Worm (Caenorhabditis elegans): ENCODE results near the gene R07E3.1.

R07E3.1 gene

ce11 chrX:10340986-10341385 lies at the start of gene R07E3.1:
Gene R07E3.1 (minus strand): TSS chrX:10341161.
- TF ChIP-seq dao-5 (tag; optimal IDR thresholded peaks at IDR 0.05) = no peak
- no peak for TF ChIP-seq him-1 (tag; optimal IDR thresholded peaks at IDR 0.05)
- TF ChIP-seq W03F9.2 (tag; optimal IDR thresholded peaks at IDR 0.05) = no peak

- no peak for TF ChIP-seq him-1 (tag; optimal IDR thresholded peaks at IDR 0.05)
- TF ChIP-seq dao-5 (tag; optimal IDR thresholded peaks at IDR 0.05) = no peak
- TF ChIP-seq W03F9.2 (tag; optimal IDR thresholded peaks at IDR 0.05) = no peak
These were observed 45.4 kb upstream of the R07E3.1 start, which contains the start of gene dyf-6 for ce11 chrX:10386408-10386807. Gene dyf-6 (minus strand): TSS chrX:10386508.

DNA sequence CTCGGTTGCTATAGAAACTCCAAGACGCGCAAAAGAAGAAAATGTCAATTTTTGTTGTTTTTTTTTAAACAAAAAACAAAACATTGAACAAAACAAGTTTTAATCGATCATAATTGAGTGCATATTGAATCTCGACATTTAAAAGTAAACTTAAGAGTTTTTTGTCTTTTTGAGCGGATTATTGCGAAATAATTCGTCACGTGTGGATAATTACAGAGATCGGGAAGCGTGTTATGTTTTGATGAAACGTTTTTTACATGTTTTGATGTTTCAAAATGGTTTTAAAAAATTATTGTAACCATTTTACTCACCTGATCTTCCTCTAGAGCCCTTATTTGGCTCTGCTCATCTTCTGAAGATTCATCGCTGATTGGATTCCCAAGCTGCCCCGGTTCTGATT lies 45.0 kb upstream of the R07E3.1 start:
- TF ChIP-seq dao-5 (tag; optimal IDR thresholded peaks at IDR 0.05) = no peak
- no peak for TF ChIP-seq W03F9.2 (tag; optimal IDR thresholded peaks at IDR 0.05)

DNA sequence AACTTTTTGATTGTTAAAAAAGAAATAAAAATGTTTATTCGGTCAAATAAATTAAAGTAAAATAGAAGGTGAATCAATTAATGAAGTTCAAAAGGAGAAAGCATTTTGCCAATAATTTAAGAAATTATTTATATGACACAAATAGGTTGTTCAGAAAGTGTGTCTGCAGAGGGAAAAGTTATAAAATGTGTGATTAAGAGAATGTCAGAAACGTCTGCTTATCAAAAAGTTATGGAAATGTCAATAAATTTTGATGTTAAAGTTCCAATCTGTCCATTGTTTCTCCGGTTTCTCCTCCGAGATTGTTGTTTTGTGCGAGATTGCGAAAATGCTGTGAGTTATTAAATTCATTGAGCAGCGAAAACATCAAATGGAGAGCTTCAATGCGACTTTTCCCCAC lies 38.7 kb upstream of the R07E3.1 start, which contains the start of gene rme-4:
Gene rme-4 (minus strand): TSS at position 168 of the 400 bp plus-strand sequence.
- TF ChIP-seq dao-5 (tag; optimal IDR thresholded peaks at IDR 0.05) = no peak
- no peak for TF ChIP-seq W03F9.2 (tag; optimal IDR thresholded peaks at IDR 0.05)
- TF ChIP-seq him-1 (tag; optimal IDR thresholded peaks at IDR 0.05) = no peak

DNA sequence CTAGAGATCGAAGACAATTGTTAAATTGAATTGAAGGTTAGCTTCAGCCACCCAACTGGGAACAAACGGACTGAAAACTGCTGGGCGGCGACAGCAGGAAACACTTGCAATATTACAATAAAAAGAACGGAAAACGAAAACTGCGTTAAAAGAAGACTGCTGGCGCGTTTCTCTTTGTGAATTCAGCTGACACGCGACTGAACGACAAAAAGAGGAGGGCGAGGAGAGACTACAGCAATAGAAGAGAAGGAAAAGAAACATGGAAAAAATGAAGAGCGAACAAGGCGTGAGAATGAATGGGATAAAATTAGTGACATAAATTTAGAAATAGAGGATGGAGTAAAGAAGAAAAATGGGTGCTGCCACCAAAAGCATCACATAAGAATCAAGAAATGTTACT lies 36.7 kb upstream of the R07E3.1 start:
- TF ChIP-seq him-1 (tag; optimal IDR thresholded peaks at IDR 0.05) (peak; percentile 28), dao-5 (tag; optimal IDR thresholded peaks at IDR 0.05) (no peak), W03F9.2 (tag; optimal IDR thresholded peaks at IDR 0.05) (peak; percentile 81)

DNA sequence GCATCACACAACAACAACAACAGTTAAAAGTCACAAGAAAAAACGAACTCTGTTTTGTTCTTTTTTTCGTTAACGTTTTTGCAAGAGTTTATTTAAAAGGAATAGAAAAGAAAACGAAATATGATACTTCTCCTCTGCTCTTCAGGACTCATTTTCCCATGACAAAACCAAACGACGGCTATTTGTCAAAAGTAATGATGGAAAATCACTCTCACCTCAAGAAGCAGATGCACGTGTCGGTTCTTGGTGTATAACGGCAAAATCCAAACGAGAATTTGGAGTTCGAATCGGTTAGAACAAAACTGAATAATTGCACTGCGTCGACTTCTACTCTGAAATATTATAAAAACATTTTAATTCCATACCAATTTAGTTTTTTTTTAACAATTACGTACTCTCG lies 36.0 kb upstream of the R07E3.1 start:
- TF ChIP-seq dao-5 (tag; optimal IDR thresholded peaks at IDR 0.05) = no peak
- no peak for TF ChIP-seq W03F9.2 (tag; optimal IDR thresholded peaks at IDR 0.05)
- no peak for TF ChIP-seq him-1 (tag; optimal IDR thresholded peaks at IDR 0.05)

DNA sequence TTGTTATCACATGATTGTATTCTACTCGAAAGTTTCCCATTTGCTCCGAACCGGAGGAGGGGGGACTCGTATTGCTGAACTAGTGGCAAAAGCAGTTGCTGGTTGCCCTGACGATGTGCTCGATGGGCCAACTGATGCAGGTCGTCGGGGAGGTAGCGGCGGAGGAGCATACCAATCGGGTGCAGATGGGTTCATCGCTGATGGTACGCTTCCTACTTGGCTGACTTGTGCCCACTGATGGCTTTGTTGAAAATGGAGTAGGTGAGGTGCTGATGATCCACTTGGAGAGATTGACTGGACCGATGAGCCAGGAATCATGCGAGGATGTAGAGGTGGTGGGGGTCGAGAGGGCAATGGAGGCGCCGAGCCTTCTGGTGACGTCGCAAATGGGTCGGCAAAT lies 32.6 kb upstream of the R07E3.1 start:
- TF ChIP-seq him-1 (tag; optimal IDR thresholded peaks at IDR 0.05) (no peak), W03F9.2 (tag; optimal IDR thresholded peaks at IDR 0.05) (no peak), dao-5 (tag; optimal IDR thresholded peaks at IDR 0.05) (no peak)

DNA sequence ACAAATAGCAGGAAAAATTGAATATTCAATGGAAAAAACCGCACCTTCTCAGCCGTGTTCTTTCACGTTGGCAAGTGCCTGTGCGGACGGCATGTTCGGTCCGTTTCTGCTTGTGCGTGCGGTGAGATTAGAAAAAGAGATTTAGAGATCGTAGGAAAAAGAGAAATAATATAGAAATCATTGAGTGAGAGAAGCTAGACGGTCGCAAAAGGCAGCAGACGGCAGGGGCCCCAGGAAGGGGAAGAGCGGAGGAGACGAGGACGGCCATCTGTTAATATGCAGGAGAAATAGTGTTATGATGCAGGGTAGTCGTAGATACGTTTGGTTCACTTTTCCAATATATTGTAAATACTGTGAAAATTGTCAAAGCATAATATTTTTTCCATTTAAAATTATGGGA lies 31.6 kb upstream of the R07E3.1 start, which contains the start of gene Y49A10A.2:
Gene Y49A10A.2 (minus strand): TSS at position 109 of the 400 bp plus-strand sequence.
- no peak for TF ChIP-seq him-1 (tag; optimal IDR thresholded peaks at IDR 0.05)

ce11 chrX:10358083-10358482 lies 17.1 kb upstream of the R07E3.1 start, which contains the start of gene efhc-1:
Gene efhc-1 (plus strand): TSS chrX:10358383.
- no peak for TF ChIP-seq him-1 (tag; optimal IDR thresholded peaks at IDR 0.05)
- TF ChIP-seq W03F9.2 (tag; optimal IDR thresholded peaks at IDR 0.05) = no peak
- TF ChIP-seq dao-5 (tag; optimal IDR thresholded peaks at IDR 0.05) = no peak

DNA sequence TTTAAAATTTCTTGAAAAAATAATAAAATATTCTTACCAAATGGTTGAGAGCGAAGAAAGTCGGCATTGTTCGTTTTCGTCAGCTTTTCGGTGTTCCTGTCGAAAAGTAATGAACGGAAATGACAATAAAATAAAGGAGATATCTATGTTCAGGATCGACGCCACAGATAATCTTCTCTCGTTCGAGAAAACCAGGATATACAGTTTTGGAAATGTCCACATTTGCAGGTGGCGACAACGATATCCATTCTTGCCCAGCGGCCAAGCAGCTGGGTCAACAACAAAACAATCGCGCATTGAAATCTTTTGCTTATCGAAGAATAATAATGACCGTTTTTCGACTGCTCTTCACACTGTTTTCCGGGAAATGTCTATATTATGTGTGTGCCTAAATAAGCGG lies 14.7 kb upstream of the R07E3.1 start, which contains the start of gene R07E3.7:
Gene R07E3.7 (minus strand): TSS at position 101 of the 400 bp plus-strand sequence.
- TF ChIP-seq him-1 (tag; optimal IDR thresholded peaks at IDR 0.05) (no peak), dao-5 (tag; optimal IDR thresholded peaks at IDR 0.05) (no peak), W03F9.2 (tag; optimal IDR thresholded peaks at IDR 0.05) (no peak)

- TF ChIP-seq dao-5 (tag; optimal IDR thresholded peaks at IDR 0.05) (no peak), W03F9.2 (tag; optimal IDR thresholded peaks at IDR 0.05) (no peak), him-1 (tag; optimal IDR thresholded peaks at IDR 0.05) (no peak)
These were observed 12.9 kb upstream of the R07E3.1 start for ce11 chrX:10353857-10354256.

DNA sequence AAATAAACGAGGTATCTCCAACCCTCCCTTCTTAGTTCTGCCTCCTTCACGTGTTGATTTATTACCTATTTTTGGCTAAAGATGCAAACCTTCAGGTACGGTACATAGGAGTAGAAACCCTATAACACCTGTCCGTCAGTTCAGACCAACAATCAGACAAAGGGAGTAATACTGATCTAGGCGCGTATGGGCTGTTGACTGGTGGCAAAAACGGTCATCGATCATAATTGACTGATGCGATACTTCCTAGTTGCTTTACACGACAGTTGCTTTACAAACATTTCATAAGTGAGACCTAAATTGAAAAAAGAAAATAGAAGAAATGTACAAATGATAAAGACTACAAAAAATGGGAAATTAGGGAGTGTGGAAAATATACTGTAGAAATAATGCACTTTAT lies 9.2 kb upstream of the R07E3.1 start:
- TF ChIP-seq W03F9.2 (tag; optimal IDR thresholded peaks at IDR 0.05) (no peak), dao-5 (tag; optimal IDR thresholded peaks at IDR 0.05) (no peak), him-1 (tag; optimal IDR thresholded peaks at IDR 0.05) (no peak)

- TF ChIP-seq him-1 (tag; optimal IDR thresholded peaks at IDR 0.05) = no peak
- TF ChIP-seq dao-5 (tag; optimal IDR thresholded peaks at IDR 0.05) = no peak
- no peak for TF ChIP-seq W03F9.2 (tag; optimal IDR thresholded peaks at IDR 0.05)
These were observed 917 bp downstream of the R07E3.1 start for ce11 chrX:10340044-10340443.

DNA sequence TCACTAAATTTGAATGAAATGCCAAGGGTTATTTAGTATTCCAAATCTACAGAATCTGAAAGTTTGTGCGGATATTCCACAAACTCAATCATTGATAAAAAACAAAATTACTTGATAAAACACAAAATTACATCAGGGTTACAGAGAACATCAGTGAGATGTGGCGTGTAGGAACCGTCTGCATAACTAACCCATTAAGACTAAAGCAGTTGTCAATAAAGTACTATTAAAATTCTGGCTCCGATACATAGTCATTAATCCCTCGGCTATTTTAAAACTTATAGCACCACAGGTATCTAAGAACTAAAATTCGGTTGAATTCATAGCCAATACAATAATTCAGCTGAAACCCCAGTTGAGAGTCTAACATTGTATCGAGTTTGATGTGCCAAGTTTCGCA lies 2.2 kb downstream of the R07E3.1 start:
- TF ChIP-seq dao-5 (tag; optimal IDR thresholded peaks at IDR 0.05) (no peak), W03F9.2 (tag; optimal IDR thresholded peaks at IDR 0.05) (no peak), him-1 (tag; optimal IDR thresholded peaks at IDR 0.05) (no peak)

DNA sequence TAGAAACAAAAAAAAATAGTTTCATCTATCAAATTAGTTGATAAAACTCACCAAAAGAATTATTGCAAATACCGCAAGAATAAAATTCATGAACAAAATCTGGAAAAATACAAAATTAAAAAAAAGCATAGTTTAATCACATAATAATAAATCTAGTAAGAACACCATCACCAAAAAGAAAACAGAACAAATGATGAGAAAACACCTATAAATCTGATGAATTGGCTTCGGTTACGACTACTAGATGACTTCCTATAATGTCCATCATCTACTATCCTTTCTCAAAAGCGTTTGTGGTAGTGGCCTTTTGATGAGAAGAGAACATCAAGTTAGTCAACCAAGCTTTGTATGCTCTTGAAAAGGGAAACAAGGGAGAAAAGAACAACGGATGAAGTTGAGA lies 2.9 kb downstream of the R07E3.1 start, which contains the start of gene cut-5:
Gene cut-5 (minus strand): TSS at position 101 of the 400 bp plus-strand sequence.
- no peak for TF ChIP-seq W03F9.2 (tag; optimal IDR thresholded peaks at IDR 0.05)
- TF ChIP-seq dao-5 (tag; optimal IDR thresholded peaks at IDR 0.05) = no peak
- no peak for TF ChIP-seq him-1 (tag; optimal IDR thresholded peaks at IDR 0.05)
